In the genomic region with DNA sequence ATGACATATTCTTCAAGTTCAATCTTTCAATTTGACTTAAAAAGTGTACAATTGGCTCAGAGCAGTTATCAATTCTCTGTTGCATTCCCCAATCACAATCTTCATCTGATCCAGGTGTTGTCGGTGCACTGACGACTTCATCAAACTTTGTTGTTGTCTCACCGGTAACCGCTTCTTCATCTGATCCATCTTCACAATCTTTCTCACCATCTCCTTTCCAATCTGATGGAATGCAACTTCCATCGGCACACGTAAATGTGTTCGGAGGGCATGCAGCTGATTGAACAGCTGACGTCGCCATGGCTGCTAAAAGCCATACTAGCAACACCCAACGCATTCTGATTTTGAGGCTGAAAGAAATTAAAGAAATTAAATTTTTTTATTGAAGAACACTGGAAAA, we compare ENCODE assay signal across 4 worm cellular contexts.
TF ChIP-seq lines count a peak whose summit lies in the region.

A gene (minus strand): TSS at position 350 of the 400 bp plus-strand sequence.

TF ChIP-seq in whole organism, L2 larva, 48 proteins besides CTCF, POLR2A, EP300 and RAD21:
- TF ChIP-seq ceh-16 (tag; optimal IDR thresholded peaks at IDR 0.05; lab: Kevin White, UChicago), result peak; percentile 6
- TF ChIP-seq gmeb-1 (tag; optimal IDR thresholded peaks at IDR 0.05; lab: Kevin White, UChicago), result no peak
- no peak for TF ChIP-seq snpc-4 (tag; optimal IDR thresholded peaks at IDR 0.05; lab: Kevin White, UChicago)
- peak; percentile 44 for TF ChIP-seq elt-1 (tag; optimal IDR thresholded peaks at IDR 0.05; lab: Kevin White, UChicago)

TF ChIP-seq in whole organism, L3 larva, 47 proteins besides CTCF, POLR2A, EP300 and RAD21:
- peak; percentile 77 for TF ChIP-seq elt-1 (tag; optimal IDR thresholded peaks at IDR 0.05; lab: Kevin White, UChicago)
- TF ChIP-seq daf-12 (tag; optimal IDR thresholded peaks at IDR 0.05; lab: Kevin White, UChicago), result no peak
- TF ChIP-seq ceh-9 (tag; optimal IDR thresholded peaks at IDR 0.05; lab: Kevin White, UChicago), result no peak

TF ChIP-seq in whole organism, late embryonic, 69 proteins besides CTCF, POLR2A, EP300 and RAD21:
- TF ChIP-seq C08G9.2 (tag; optimal IDR thresholded peaks at IDR 0.05; lab: Kevin White, UChicago) (no peak), lim-6 (tag; optimal IDR thresholded peaks at IDR 0.05; lab: Kevin White, UChicago) (no peak), rnt-1 (tag; optimal IDR thresholded peaks at IDR 0.05; lab: Kevin White, UChicago) (peak; percentile 1)

TF ChIP-seq in whole organism, mixed stage, embryonic, 35 proteins besides CTCF, POLR2A, EP300 and RAD21:
- TF ChIP-seq elt-1 (tag; optimal IDR thresholded peaks at IDR 0.05; lab: Kevin White, UChicago; ENCODE audit: borderline replicate concordance, insufficient read depth), result peak; percentile 62
- peak; percentile 17 for TF ChIP-seq ham-2 (GFP tag; optimal IDR thresholded peaks at IDR 0.05; lab: Kevin White, UChicago)
- TF ChIP-seq nhr-28 (tag; optimal IDR thresholded peaks at IDR 0.05; lab: Kevin White, UChicago), result no peak
